Fruit fly (Drosophila melanogaster) whole organism, embryonic: ENCODE measurements around the gene lobo.

Experiments
- Blimp-1 ChIP-seq: fragments of 200-800 bp; sonication (Bioruptor generic); optimal IDR thresholded peaks from 3 replicates; lab custom pipeline; 2018; ENCODE audit warnings: missing biosample characterization, missing genetic modification characterization, mild to moderate bottlenecking, moderate library complexity, missing genetic modification reagents
- C15 ChIP-seq: fragments of 200-800 bp; sonication (Bioruptor generic); IDR thresholded peaks from 3 replicates; pipeline ENCODE4 v1.3.6; 2022; ENCODE audit warnings: missing biosample characterization, missing genetic modification characterization
- CG2116 ChIP-seq: fragments of 200-800 bp; sonication (Bioruptor generic); optimal IDR thresholded peaks from 3 replicates; lab custom pipeline; 2018; ENCODE audit warnings: missing biosample characterization, mild to moderate bottlenecking, missing genetic modification characterization
- H2.0 ChIP-seq: fragments of 200-800 bp; sonication (Bioruptor generic); IDR thresholded peaks from 2 replicates; pipeline ENCODE4 v1.3.6; 2022; ENCODE audit warnings: missing biosample characterization, missing genetic modification characterization
- Lim3 ChIP-seq: fragments of 200-800 bp; sonication (Bioruptor generic); IDR thresholded peaks from 2 replicates; pipeline ENCODE4 v1.3.6; 2022; ENCODE audit warnings: missing biosample characterization, missing genetic modification characterization
- ken ChIP-seq: fragments of 200-800 bp; sonication (Bioruptor generic); IDR thresholded peaks from 3 replicates; pipeline ENCODE4 v1.3.6; 2022; ENCODE audit warnings: missing biosample characterization, missing genetic modification characterization
- pita ChIP-seq: fragments of 200-800 bp; sonication (Bioruptor generic); optimal IDR thresholded peaks from 2 replicates; lab custom pipeline; 2017; ENCODE audit warnings: missing biosample characterization, mild to moderate bottlenecking, missing genetic modification characterization

DNA sequence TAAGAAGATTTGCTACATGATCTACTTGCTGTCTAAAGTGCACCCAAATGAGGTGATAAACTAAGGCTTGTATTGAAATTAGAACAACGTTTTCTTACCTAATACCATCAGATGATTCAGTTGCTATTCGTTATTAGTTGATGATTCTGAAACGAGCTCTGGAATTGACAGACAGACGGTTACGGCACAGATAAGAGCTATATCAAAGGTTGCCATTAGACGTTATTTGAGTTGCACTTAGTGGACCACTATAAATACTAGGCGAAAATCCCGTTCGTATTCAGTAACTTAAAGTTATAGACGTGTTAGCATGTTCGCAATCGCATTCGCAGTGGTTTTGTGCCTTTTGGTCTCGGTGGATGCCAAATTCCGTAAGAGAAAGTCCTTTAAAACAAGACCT, 46.3 kb upstream of the lobo start, which contains the start of gene to:
- no peak for TF ChIP-seq H2.0 (GFP tag; lab: Robert Waterston, UW)
- no peak for TF ChIP-seq ken (GFP tag; lab: Robert Waterston, UW)
- no peak for TF ChIP-seq pita (GFP tag; lab: Kevin White, UChicago)
- no peak for TF ChIP-seq C15 (GFP tag; lab: Robert Waterston, UW)
- TF ChIP-seq Lim3 (GFP tag; lab: Robert Waterston, UW), result no peak
- TF ChIP-seq CG2116 (GFP tag; lab: Kevin White, UChicago), result no peak
- no peak for TF ChIP-seq Blimp-1 (GFP tag; lab: Kevin White, UChicago)
